Worm (Caenorhabditis elegans) whole organism, L3 larva: ENCODE data around the gene str-143.

Source experiments
- R02D3.7 ChIP-seq: fragments of 150-350 bp; optimal IDR thresholded peaks from 2 replicates; lab custom pipeline; 2014; ENCODE audit warnings: missing biosample characterization, missing genetic modification characterization
- aly-2 ChIP-seq: fragments of 150-350 bp; optimal IDR thresholded peaks from 2 replicates; lab custom pipeline; 2014; ENCODE audit warnings: missing biosample characterization, missing genetic modification characterization
- ama-1 ChIP-seq: fragments of 150-350 bp; optimal IDR thresholded peaks from 2 replicates; lab custom pipeline; 2018
- egl-27 ChIP-seq: sonication (generic microtip); optimal IDR thresholded peaks from 4 replicates; lab custom pipeline; 2017; ENCODE audit warnings: missing biosample characterization, missing genetic modification reagents, missing genetic modification characterization
- egl-5 ChIP-seq: fragments of 150-350 bp; optimal IDR thresholded peaks from 2 replicates; lab custom pipeline; 2017; ENCODE audit warnings: missing biosample characterization, missing genetic modification reagents, missing genetic modification characterization, inconsistent platforms
- elt-1 ChIP-seq: fragments of 150-350 bp; optimal IDR thresholded peaks from 2 replicates; lab custom pipeline; 2014; ENCODE audit warnings: missing biosample characterization, missing genetic modification characterization
- lin-39 ChIP-seq: fragments of 150-350 bp; optimal IDR thresholded peaks from 2 replicates; lab custom pipeline; 2018; ENCODE audit warnings: missing biosample characterization, missing genetic modification reagents, missing genetic modification characterization
- pqm-1 ChIP-seq: fragments of 150-350 bp; optimal IDR thresholded peaks from 2 replicates; lab custom pipeline; 2017; ENCODE audit warnings: missing biosample characterization, missing genetic modification characterization, inconsistent platforms
- unc-39 ChIP-seq: sonication (generic microtip); optimal IDR thresholded peaks from 4 replicates; lab custom pipeline; 2017; ENCODE audit warnings: missing biosample characterization, missing genetic modification characterization
- unc-62 ChIP-seq: fragments of 150-350 bp; sonication (generic microtip); optimal IDR thresholded peaks from 4 replicates; lab custom pipeline; 2014; ENCODE audit warnings: missing biosample characterization, missing genetic modification reagents, missing genetic modification characterization
- zag-1 ChIP-seq: fragments of 150-350 bp; optimal IDR thresholded peaks from 2 replicates; lab custom pipeline; 2014; ENCODE audit warnings: missing biosample characterization, missing genetic modification characterization
- ztf-11 ChIP-seq: fragments of 150-350 bp; optimal IDR thresholded peaks from 2 replicates; lab custom pipeline; 2014; ENCODE audit warnings: missing biosample characterization, missing genetic modification characterization

DNA sequence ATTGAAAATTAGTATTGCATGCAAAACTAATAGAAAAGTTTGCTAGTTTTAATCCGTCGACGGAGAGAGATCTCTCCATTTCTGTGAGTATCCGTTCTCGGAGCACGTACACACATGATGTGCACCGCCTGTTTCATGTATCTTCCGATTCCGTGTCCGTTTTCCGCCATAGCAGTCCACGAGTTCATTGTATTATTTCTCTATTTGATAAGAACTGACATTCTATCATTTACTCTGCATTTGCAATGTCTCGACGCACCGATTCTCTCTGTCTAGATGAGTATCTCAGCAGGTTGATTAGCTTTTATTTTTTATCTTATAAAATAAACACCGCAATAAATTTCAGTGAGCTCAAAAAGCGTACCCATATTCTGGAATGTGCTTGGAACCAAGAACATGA, 50.6 kb downstream of the str-143 start:
- TF ChIP-seq zag-1 (no peak), egl-27 (tag; lab: Kevin White, UChicago) (no peak), unc-62 (no peak), egl-5 (tag; lab: Kevin White, UChicago) (no peak), unc-39 (tag; lab: Kevin White, UChicago) (no peak), ama-1 (lab: Kevin White, UChicago) (no peak), elt-1 (tag; lab: Kevin White, UChicago) (no peak), lin-39 (tag; lab: Kevin White, UChicago) (no peak), pqm-1 (tag; lab: Kevin White, UChicago) (peak; percentile 22), ztf-11 (no peak), R02D3.7 (tag; lab: Kevin White, UChicago) (no peak), aly-2 (tag; lab: Kevin White, UChicago) (no peak)
